Fruit fly (Drosophila melanogaster) whole organism, pupa: ENCODE data around the gene CG13004.

Experiments used
- CG10348 ChIP-seq: fragments of 200-800 bp; sonication (Bioruptor generic); IDR thresholded peaks from 2 replicates; pipeline ENCODE4 v1.3.6; 2022; ENCODE audit warnings: missing biosample characterization, missing genetic modification characterization
- CG12605 ChIP-seq: fragments of 200-800 bp; sonication (Bioruptor generic); IDR thresholded peaks from 2 replicates; pipeline ENCODE4 v1.3.6; 2022; ENCODE audit warnings: missing biosample characterization, missing genetic modification characterization
- CG13204 ChIP-seq: fragments of 200-800 bp; sonication (Bioruptor generic); optimal IDR thresholded peaks from 2 replicates; lab custom pipeline; 2018; ENCODE audit warnings: missing biosample characterization, mild to moderate bottlenecking, missing genetic modification characterization, moderate library complexity
- CG14655 ChIP-seq: fragments of 200-800 bp; sonication (Bioruptor generic); optimal IDR thresholded peaks from 3 replicates; lab custom pipeline; 2017; ENCODE audit warnings: mild to moderate bottlenecking, missing biosample characterization, missing genetic modification reagents, missing genetic modification characterization
- CG17806 ChIP-seq: fragments of 200-800 bp; sonication (Bioruptor generic); optimal IDR thresholded peaks from 2 replicates; lab custom pipeline; 2018; ENCODE audit warnings: missing biosample characterization, mild to moderate bottlenecking, missing genetic modification characterization, moderate library complexity
- CG32121 ChIP-seq: fragments of 200-800 bp; sonication (Bioruptor generic); IDR thresholded peaks from 2 replicates; pipeline ENCODE4 v1.3.6; 2022; ENCODE audit warnings: missing biosample characterization, missing genetic modification characterization
- CG34367 ChIP-seq: fragments of 200-800 bp; sonication (Bioruptor generic); optimal IDR thresholded peaks from 2 replicates; lab custom pipeline; 2018; ENCODE audit warnings: missing biosample characterization, mild to moderate bottlenecking, missing genetic modification characterization
- CG4496 ChIP-seq: fragments of 200-800 bp; sonication (Bioruptor generic); IDR thresholded peaks from 3 replicates; pipeline ENCODE4 v1.3.6; 2022; ENCODE audit warnings: missing biosample characterization, missing genetic modification characterization
- CG8159 ChIP-seq: fragments of 200-800 bp; sonication (Bioruptor generic); optimal IDR thresholded peaks from 3 replicates; lab custom pipeline; 2018; ENCODE audit warnings: missing biosample characterization, mild to moderate bottlenecking, missing genetic modification characterization, moderate library complexity
- CG8301 ChIP-seq: fragments of 200-800 bp; sonication (Bioruptor generic); optimal IDR thresholded peaks from 2 replicates; lab custom pipeline; 2018; ENCODE audit warnings: missing biosample characterization, mild to moderate bottlenecking, missing genetic modification characterization
- CG9948 ChIP-seq: fragments of 200-800 bp; sonication (Bioruptor generic); optimal IDR thresholded peaks from 2 replicates; lab custom pipeline; 2018; ENCODE audit warnings: missing biosample characterization, mild to moderate bottlenecking, missing genetic modification characterization, moderate library complexity
- D1 ChIP-seq: fragments of 200-800 bp; sonication (Bioruptor generic); optimal IDR thresholded peaks from 2 replicates; lab custom pipeline; 2018; ENCODE audit warnings: missing biosample characterization, mild to moderate bottlenecking, missing genetic modification characterization, moderate library complexity
- EcR ChIP-seq: fragments of 200-800 bp; sonication (Bioruptor generic); optimal IDR thresholded peaks from 3 replicates; lab custom pipeline; 2019; ENCODE audit warnings: missing biosample characterization, missing genetic modification characterization, mild to moderate bottlenecking, moderate library complexity, missing genetic modification reagents
- Ets98B ChIP-seq: fragments of 200-800 bp; sonication (Bioruptor generic); IDR thresholded peaks from 2 replicates; pipeline ENCODE4 v1.3.6; 2022; ENCODE audit warnings: missing biosample characterization, missing genetic modification characterization
- Pif1A ChIP-seq: fragments of 200-800 bp; sonication (Bioruptor generic); optimal IDR thresholded peaks from 3 replicates; lab custom pipeline; 2016; ENCODE audit warnings: missing biosample characterization, missing genetic modification characterization
- Pif1B ChIP-seq: fragments of 200-800 bp; sonication (Bioruptor generic); optimal IDR thresholded peaks from 3 replicates; lab custom pipeline; 2016; ENCODE audit warnings: missing biosample characterization, missing genetic modification characterization
- Snoo ChIP-seq: fragments of 200-800 bp; sonication (Bioruptor generic); optimal IDR thresholded peaks from 3 replicates; lab custom pipeline; 2017; ENCODE audit warnings: missing biosample characterization, mild to moderate bottlenecking, missing genetic modification characterization, inconsistent platforms
- fd96Ca ChIP-seq: fragments of 200-800 bp; sonication (Bioruptor generic); IDR thresholded peaks from 3 replicates; pipeline ENCODE4 v1.3.6; 2022; ENCODE audit warnings: missing biosample characterization, missing genetic modification characterization
- gl ChIP-seq: fragments of 200-800 bp; sonication (Bioruptor generic); optimal IDR thresholded peaks from 2 replicates; lab custom pipeline; 2018; ENCODE audit warnings: missing biosample characterization, mild to moderate bottlenecking, missing genetic modification characterization
- rn ChIP-seq: fragments of 200-800 bp; sonication (Bioruptor generic); IDR thresholded peaks from 2 replicates; pipeline ENCODE4 v1.3.6; 2022; ENCODE audit warnings: missing biosample characterization, missing genetic modification characterization

CG13004 gene

dm6 chrX:16799914-16800313 is 35.4 kb downstream of the CG13004 start:
- TF ChIP-seq CG12605 (GFP tag; lab: Robert Waterston, UW): no peak
- TF ChIP-seq CG8159: peak; percentile 8

dm6 chrX:16798166-16798565 is 37.2 kb downstream of the CG13004 start:
- TF ChIP-seq CG10348 (GFP tag; lab: Robert Waterston, UW) (no peak), Ets98B (GFP tag; lab: Robert Waterston, UW) (no peak), CG9948 (tag; lab: Kevin White, UChicago) (no peak), gl (tag; lab: Kevin White, UChicago) (no peak), CG12605 (GFP tag; lab: Robert Waterston, UW) (no peak), Snoo (tag; lab: Kevin White, UChicago) (no peak), rn (no peak), CG8301 (tag; lab: Kevin White, UChicago) (no peak), CG32121 (GFP tag; lab: Robert Waterston, UW) (no peak), CG14655 (GFP tag; lab: Kevin White, UChicago) (no peak), fd96Ca (GFP tag; lab: Robert Waterston, UW) (no peak), CG17806 (tag; lab: Kevin White, UChicago) (no peak)

DNA sequence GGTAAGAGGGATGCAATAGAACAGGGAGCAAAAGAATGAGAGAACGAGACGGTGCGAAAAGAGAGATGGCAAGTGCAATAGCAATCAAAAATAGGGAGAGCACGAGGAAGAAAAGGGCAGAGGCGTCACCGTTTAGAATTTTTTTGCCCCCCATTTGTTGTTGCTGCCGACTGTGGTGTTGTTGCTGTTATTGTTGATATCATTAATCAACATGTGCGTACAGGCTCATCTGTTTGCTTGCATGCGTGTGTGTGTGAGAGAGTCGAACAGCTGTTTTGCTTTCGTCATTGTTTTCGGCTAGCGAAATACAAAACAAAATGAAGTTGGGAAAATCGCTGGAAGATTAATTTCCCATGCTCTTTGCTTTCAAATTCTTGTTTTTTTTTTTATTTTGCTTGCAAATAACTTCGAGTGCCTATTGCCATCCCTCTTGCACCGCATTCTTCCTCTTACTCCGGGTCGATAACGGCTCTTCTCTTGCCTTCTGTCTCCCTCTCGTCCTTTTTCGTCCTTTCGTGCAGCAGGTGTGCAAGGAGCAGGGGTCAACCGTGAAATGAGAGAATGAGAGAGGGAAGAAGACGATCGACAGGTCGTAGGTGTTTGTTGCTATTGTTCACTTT is 42.1 kb downstream of the CG13004 start:
- TF ChIP-seq Pif1B (GFP tag; lab: Kevin White, UChicago): no peak
- TF ChIP-seq CG17806 (tag; lab: Kevin White, UChicago): no peak
- TF ChIP-seq D1 (tag; lab: Kevin White, UChicago): no peak
- TF ChIP-seq Pif1A (GFP tag; lab: Kevin White, UChicago): no peak
- TF ChIP-seq, all 21 proteins: peak for 0

DNA sequence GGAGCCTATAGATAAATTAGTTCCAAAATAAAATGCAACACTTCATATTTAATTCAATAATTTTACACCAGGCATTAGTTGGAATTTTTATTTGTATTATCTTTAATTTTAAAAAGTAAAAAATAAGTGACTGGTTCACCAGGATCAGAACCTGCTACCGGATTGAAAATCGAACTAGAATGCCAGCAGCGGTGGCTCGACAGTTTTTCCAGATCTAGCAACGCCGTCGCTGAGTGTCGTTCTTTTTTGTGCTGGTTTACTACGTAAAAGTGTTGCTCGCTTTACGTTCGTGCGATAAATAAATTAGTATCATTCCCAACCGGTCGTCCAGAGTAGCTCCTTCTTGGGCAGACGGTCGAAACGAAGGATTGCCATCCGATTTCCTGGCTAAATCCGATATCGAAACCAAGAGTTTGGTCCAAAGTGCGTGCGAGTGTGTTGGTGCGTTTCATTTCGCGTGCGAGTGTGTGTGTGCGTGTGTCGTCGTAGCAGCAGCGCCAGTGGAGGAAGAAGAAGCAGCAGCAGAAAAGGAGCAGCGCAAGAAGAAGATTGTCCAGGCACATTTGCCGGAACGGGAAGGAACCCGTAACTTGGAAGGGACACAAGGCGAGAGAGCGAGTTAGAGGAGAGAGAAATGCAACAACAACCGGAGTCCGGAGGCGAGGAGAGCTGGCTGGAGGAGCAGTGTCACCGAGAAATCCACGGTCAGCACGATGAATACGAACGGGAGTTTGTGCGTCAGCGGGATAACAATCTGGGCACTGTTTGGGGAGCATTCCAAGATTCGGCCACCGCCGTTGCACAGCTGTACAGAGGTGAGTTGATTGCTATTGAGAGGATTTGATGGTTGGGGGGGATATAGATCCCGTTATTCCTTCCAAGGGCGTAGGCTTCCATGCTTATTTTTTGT is 43.1 kb downstream of the CG13004 start, which contains the start of gene CG4768:
Gene CG4768 (plus strand): TSS at position 200 of the 910 bp plus-strand sequence.
- TF ChIP-seq fd96Ca (GFP tag; lab: Robert Waterston, UW) (no peak), Snoo (tag; lab: Kevin White, UChicago) (no peak), CG32121 (GFP tag; lab: Robert Waterston, UW) (no peak), CG14655 (GFP tag; lab: Kevin White, UChicago) (no peak), CG4496 (GFP tag; lab: Robert Waterston, UW) (no peak), rn (no peak), Pif1B (GFP tag; lab: Kevin White, UChicago) (no peak), CG12605 (GFP tag; lab: Robert Waterston, UW) (no peak), gl (tag; lab: Kevin White, UChicago) (no peak), CG8301 (tag; lab: Kevin White, UChicago) (no peak), CG13204 (GFP tag; lab: Kevin White, UChicago) (no peak)
- TF ChIP-seq, all 21 proteins: peak for 0

DNA sequence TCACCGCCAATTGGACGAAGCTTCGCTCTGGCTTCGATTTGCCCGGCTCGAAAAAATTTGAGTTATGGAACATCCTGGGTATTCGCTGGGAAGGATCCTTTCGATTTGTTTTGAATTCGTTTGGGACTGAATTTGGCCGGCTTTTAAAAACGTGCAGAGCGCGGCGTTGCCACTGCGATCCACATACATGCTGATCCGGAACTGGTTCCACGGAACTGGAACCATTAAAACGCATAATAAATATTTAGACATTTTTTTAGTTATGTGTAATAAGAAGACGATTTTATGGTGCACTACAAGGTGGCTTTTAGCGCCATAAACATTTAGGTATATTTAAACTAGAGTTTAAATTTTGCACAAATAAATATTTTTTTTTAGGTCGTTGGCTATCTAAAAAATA is 44.3 kb downstream of the CG13004 start, which contains the start of gene Rrp45:
Gene Rrp45 (minus strand): TSS at position 209 of the 400 bp plus-strand sequence.
- no peak for TF ChIP-seq CG4496 (GFP tag; lab: Robert Waterston, UW)
- no peak for TF ChIP-seq Snoo (tag; lab: Kevin White, UChicago)
- TF ChIP-seq CG32121 (GFP tag; lab: Robert Waterston, UW): no peak
- TF ChIP-seq gl (tag; lab: Kevin White, UChicago): no peak
- TF ChIP-seq Pif1B (GFP tag; lab: Kevin White, UChicago): no peak
- TF ChIP-seq CG13204 (GFP tag; lab: Kevin White, UChicago): no peak
- TF ChIP-seq CG8159: no peak
- TF ChIP-seq Ets98B (GFP tag; lab: Robert Waterston, UW): no peak
- no peak for TF ChIP-seq CG17806 (tag; lab: Kevin White, UChicago)
- TF ChIP-seq CG34367: no peak
- no peak for TF ChIP-seq rn
- TF ChIP-seq EcR: no peak

dm6 chrX:16787416-16787900 is 47.9 kb downstream of the CG13004 start:
- TF ChIP-seq CG4496 (GFP tag; lab: Robert Waterston, UW) (peak; percentile 28; the same call in 2 of the 3 replicates), CG32121 (GFP tag; lab: Robert Waterston, UW) (no peak), CG34367 (no peak), CG9948 (tag; lab: Kevin White, UChicago) (no peak), CG12605 (GFP tag; lab: Robert Waterston, UW) (0 out of 2 replicates have a peak, but pooled peaks have one; percentile 11), Ets98B (GFP tag; lab: Robert Waterston, UW) (0 out of 2 replicates have a peak, but pooled peaks have one; percentile 5)
